Worm (Caenorhabditis elegans) whole organism, L4 larva: ENCODE data around the gene xpo-3.
A peak's percentile ranks its signal among the peaks of the same experiment; 100 is the strongest.

Experiments
- F10B5.3 ChIP-seq: sonication (generic microtip); optimal IDR thresholded peaks from 2 replicates; lab custom pipeline; 2016; ENCODE audit warnings: mild to moderate bottlenecking, missing genetic modification characterization, missing compliant biosample characterization
- T26A8.4 ChIP-seq: fragments of 200-800 bp; sonication (Bioruptor generic); IDR thresholded peaks from 2 replicates; pipeline ENCODE4 v1.3.6; 2022; ENCODE audit warnings: missing genetic modification characterization, missing compliant biosample characterization
- Y75B8A.6 ChIP-seq: fragments of 200-800 bp; sonication (Bioruptor generic); IDR thresholded peaks from 2 replicates; pipeline ENCODE4 v1.3.6; 2022; ENCODE audit warnings: missing genetic modification reagents, missing genetic modification characterization, missing compliant biosample characterization
- aha-1 ChIP-seq: fragments of 150-350 bp; peaks from one replicate; lab custom pipeline; 2014; ENCODE audit warnings: missing biosample characterization, missing genetic modification characterization
- ama-1 ChIP-seq: fragments of 150-350 bp; optimal IDR thresholded peaks from 2 replicates; lab custom pipeline; 2014; ENCODE audit warnings: inconsistent platforms, mixed read lengths
- arid-1 ChIP-seq: fragments of 200-800 bp; sonication (Bioruptor generic); conservative IDR thresholded peaks from 2 replicates; pipeline ENCODE4 v1.3.6; 2022; ENCODE audit warnings: missing genetic modification reagents, missing genetic modification characterization, missing compliant biosample characterization
- ceh-20 ChIP-seq: fragments of 200-800 bp; sonication (Bioruptor generic); IDR thresholded peaks from 2 replicates; pipeline ENCODE4 v1.3.6; 2022; ENCODE audit warnings: missing genetic modification reagents, missing genetic modification characterization, missing compliant biosample characterization
- ceh-62 ChIP-seq: sonication (generic microtip); optimal IDR thresholded peaks from 2 replicates; lab custom pipeline; 2017; ENCODE audit warnings: missing biosample characterization, missing genetic modification characterization
- ces-1 ChIP-seq: fragments of 150-350 bp; sonication (generic microtip); optimal IDR thresholded peaks from 4 replicates; lab custom pipeline; 2014; ENCODE audit warnings: missing biosample characterization, missing genetic modification reagents, missing genetic modification characterization
- ctbp-1 ChIP-seq: fragments of 200-800 bp; sonication (Bioruptor generic); IDR thresholded peaks from 2 replicates; pipeline ENCODE4 v1.3.6; 2022; ENCODE audit warnings: missing genetic modification reagents, missing genetic modification characterization, missing compliant biosample characterization
- daf-16 ChIP-seq, 3 experiments: sonication (generic microtip); optimal IDR thresholded peaks; 2 replicates each; lab custom pipeline; 2016 to 2017; ENCODE audit warnings: missing genetic modification characterization in 3 of 3, missing genetic modification reagents in 3 of 3, mild to moderate bottlenecking in 2 of 3, missing compliant biosample characterization in 2 of 3, missing biosample characterization in 1 of 3, moderate library complexity in 1 of 3
- dmd-9 ChIP-seq: fragments of 200-800 bp; sonication (Bioruptor generic); IDR thresholded peaks from 2 replicates; pipeline ENCODE4 v1.3.6; 2022; ENCODE audit warnings: missing genetic modification reagents, missing genetic modification characterization, missing compliant biosample characterization
- dve-1 ChIP-seq: sonication (generic microtip); optimal IDR thresholded peaks from 2 replicates; lab custom pipeline; 2017; ENCODE audit warnings: antibody characterized with exemption, mild to moderate bottlenecking, missing genetic modification characterization, missing compliant biosample characterization; ENCODE audit not compliant: insufficient read depth
- fos-1 ChIP-seq: fragments of 150-350 bp; optimal IDR thresholded peaks from 2 replicates; lab custom pipeline; 2014; ENCODE audit warnings: missing biosample characterization, missing genetic modification characterization
- gei-8 ChIP-seq: fragments of 200-800 bp; sonication (Bioruptor generic); optimal IDR thresholded peaks from 2 replicates; lab custom pipeline; 2018; ENCODE audit warnings: mild to moderate bottlenecking, missing genetic modification characterization, missing compliant biosample characterization
- hif-1 ChIP-seq, 2 experiments: sonication (generic microtip); optimal IDR thresholded peaks; 2 replicates each; lab custom pipeline; 2016 to 2017; ENCODE audit warnings: missing compliant biosample characterization in 2 of 2, missing genetic modification characterization in 2 of 2, missing genetic modification reagents in 2 of 2, missing genotype in 2 of 2, mild to moderate bottlenecking in 1 of 2
- hlh-11 ChIP-seq: fragments of 200-800 bp; sonication (Bioruptor generic); optimal IDR thresholded peaks from 2 replicates; lab custom pipeline; 2018; ENCODE audit warnings: mild to moderate bottlenecking, missing genetic modification characterization, missing compliant biosample characterization
- hmg-1.1 ChIP-seq: fragments of 200-800 bp; sonication (Bioruptor generic); IDR thresholded peaks from 2 replicates; pipeline ENCODE4 v1.3.6; 2022; ENCODE audit warnings: missing genetic modification reagents, missing genetic modification characterization, missing compliant biosample characterization
- jun-1 ChIP-seq: fragments of 150-350 bp; optimal IDR thresholded peaks from 2 replicates; lab custom pipeline; 2014; ENCODE audit warnings: missing biosample characterization, missing genetic modification reagents, missing genetic modification characterization
- lin-1 ChIP-seq: fragments of 200-800 bp; sonication (Bioruptor generic); IDR thresholded peaks from 2 replicates; pipeline ENCODE4 v1.3.6; 2022; ENCODE audit warnings: missing genetic modification reagents, missing genetic modification characterization, missing compliant biosample characterization
- lin-13 ChIP-seq: fragments of 150-350 bp; optimal IDR thresholded peaks from 2 replicates; lab custom pipeline; 2014; ENCODE audit warnings: missing biosample characterization, missing genetic modification reagents, missing genetic modification characterization
- lsy-2 ChIP-seq, 2 experiments: fragments of 150-350 bp in 1 of 2; sonication (generic microtip) in 1 of 2; optimal IDR thresholded peaks; 2 replicates each; lab custom pipeline; 2014 to 2017; ENCODE audit warnings: missing biosample characterization in 2 of 2, missing genetic modification characterization in 2 of 2
- madf-5 ChIP-seq, 2 experiments: fragments of 200-800 bp; sonication (Bioruptor generic); IDR thresholded peaks; 2 replicates each; pipeline ENCODE4 v1.3.6; 2022; ENCODE audit warnings: missing compliant biosample characterization in 2 of 2, missing genetic modification characterization in 2 of 2
- madf-9 ChIP-seq: fragments of 200-800 bp; sonication (Bioruptor generic); conservative IDR thresholded peaks from 2 replicates; pipeline ENCODE4 v1.3.6; 2022; ENCODE audit warnings: missing genetic modification reagents, missing genetic modification characterization, missing compliant biosample characterization
- mdt-29 ChIP-seq: fragments of 200-800 bp; sonication (Bioruptor generic); IDR thresholded peaks from 2 replicates; pipeline ENCODE4 v1.3.6; 2022; ENCODE audit warnings: missing genetic modification reagents, missing genetic modification characterization, missing compliant biosample characterization
- nhr-111 ChIP-seq: fragments of 200-800 bp; sonication (Bioruptor generic); optimal IDR thresholded peaks from 2 replicates; lab custom pipeline; 2018; ENCODE audit warnings: mild to moderate bottlenecking, missing genetic modification characterization, missing compliant biosample characterization
- nhr-28 ChIP-seq: fragments of 150-350 bp; optimal IDR thresholded peaks from 2 replicates; lab custom pipeline; 2014; ENCODE audit warnings: missing biosample characterization, missing genetic modification characterization
- nhr-48 ChIP-seq: sonication (generic microtip); optimal IDR thresholded peaks from 2 replicates; lab custom pipeline; 2016; ENCODE audit warnings: mild to moderate bottlenecking, missing genetic modification characterization, missing compliant biosample characterization
- nhr-76 ChIP-seq: fragments of 150-350 bp; optimal IDR thresholded peaks from 2 replicates; lab custom pipeline; 2014; ENCODE audit warnings: missing biosample characterization, missing genetic modification characterization
- nhr-77 ChIP-seq: fragments of 150-350 bp; optimal IDR thresholded peaks from 2 replicates; lab custom pipeline; 2014; ENCODE audit warnings: missing biosample characterization, missing genetic modification characterization
- php-3 ChIP-seq: fragments of 200-800 bp; sonication (Bioruptor generic); IDR thresholded peaks from 2 replicates; pipeline ENCODE4 v1.3.6; 2022; ENCODE audit warnings: missing genetic modification reagents, missing genetic modification characterization, missing compliant biosample characterization
- pqm-1 ChIP-seq: sonication (generic microtip); optimal IDR thresholded peaks from 2 replicates; lab custom pipeline; 2017; ENCODE audit warnings: missing biosample characterization, missing genetic modification characterization
- rbr-2 ChIP-seq: sonication (generic microtip); optimal IDR thresholded peaks from 2 replicates; lab custom pipeline; 2016; ENCODE audit warnings: missing genotype, missing genetic modification characterization, missing compliant biosample characterization
- spr-1 ChIP-seq: sonication (generic microtip); optimal IDR thresholded peaks from 2 replicates; lab custom pipeline; 2016; ENCODE audit warnings: mild to moderate bottlenecking, missing genetic modification characterization, missing compliant biosample characterization
- unc-130 ChIP-seq: sonication (generic microtip); optimal IDR thresholded peaks from 2 replicates; lab custom pipeline; 2016; ENCODE audit warnings: missing genetic modification reagents, missing genetic modification characterization, missing compliant biosample characterization
- unc-39 ChIP-seq: sonication (generic microtip); optimal IDR thresholded peaks from 2 replicates; lab custom pipeline; 2017; ENCODE audit warnings: missing biosample characterization, missing genetic modification characterization
- unc-62 ChIP-seq, 3 experiments: fragments of 150-350 bp in 1 of 3; sonication (generic microtip); optimal IDR thresholded peaks in 2 of 3; peaks in 1 of 3; 1 replicate in 1 of 3; 2 replicates in 2 of 3; lab custom pipeline; 2014 to 2017; ENCODE audit warnings: missing biosample characterization in 3 of 3, missing genetic modification characterization in 3 of 3, missing genetic modification reagents in 3 of 3, missing genotype in 1 of 3
- vab-7 ChIP-seq: fragments of 200-800 bp; sonication (Bioruptor generic); IDR thresholded peaks from 2 replicates; pipeline ENCODE4 v1.3.6; 2022; ENCODE audit warnings: missing genetic modification reagents, missing genetic modification characterization, missing compliant biosample characterization
- zfp-2 ChIP-seq: sonication (generic microtip); optimal IDR thresholded peaks from 2 replicates; lab custom pipeline; 2016; ENCODE audit warnings: mild to moderate bottlenecking, missing genetic modification characterization, missing compliant biosample characterization
- zip-2 ChIP-seq: fragments of 150-350 bp; optimal IDR thresholded peaks from 2 replicates; lab custom pipeline; 2014; ENCODE audit warnings: missing biosample characterization, missing genetic modification characterization

The xpo-3 gene

ce11 chrIV:7881726-7882125, 42.1 kb downstream of the xpo-3 start, which contains the start of gene atic-1:
TSS of gene atic-1 (plus strand) at chrIV:7882026.
- no peak for TF ChIP-seq nhr-77
- TF ChIP-seq jun-1 (tag; lab: Kevin White, UChicago) = no peak
- no peak for TF ChIP-seq lin-1 (GFP tag; lab: Robert Waterston, UW)
- TF ChIP-seq T26A8.4 (GFP tag; lab: Robert Waterston, UW) = no peak
- TF ChIP-seq unc-39 (tag; lab: Kevin White, UChicago) = no peak
- TF ChIP-seq ama-1 = no peak
- no peak for TF ChIP-seq rbr-2
- TF ChIP-seq hif-1 (tag; optimal IDR thresholded peaks at IDR 0.05; lab: Kevin White, UChicago) = no peak
- no peak for TF ChIP-seq ces-1 (GFP tag; lab: Kevin White, UChicago)
- TF ChIP-seq hlh-11 = no peak
- no peak for TF ChIP-seq dmd-9
- no peak for TF ChIP-seq Y75B8A.6 (GFP tag; lab: Robert Waterston, UW)
- TF ChIP-seq nhr-111 (GFP tag; lab: Kevin White, UChicago) = no peak

- TF ChIP-seq zfp-2 (tag; lab: Kevin White, UChicago) = no peak
- no peak for TF ChIP-seq nhr-76 (tag; lab: Kevin White, UChicago)
- TF ChIP-seq lin-1 (GFP tag; lab: Robert Waterston, UW) = no peak
- TF ChIP-seq Y75B8A.6 (GFP tag; lab: Robert Waterston, UW) = no peak
- no peak for TF ChIP-seq ctbp-1
- TF ChIP-seq dve-1 (tag; lab: Kevin White, UChicago) = peak; percentile 44
- no peak for TF ChIP-seq vab-7 (GFP tag; lab: Robert Waterston, UW)
- TF ChIP-seq unc-62 (GFP tag; optimal IDR thresholded peaks at IDR 0.05 in 1 of 2; lab: Kevin White, UChicago) = no peak
- TF ChIP-seq unc-62 (tag; optimal IDR thresholded peaks at IDR 0.05; lab: Kevin White, UChicago) = no peak
- no peak for TF ChIP-seq spr-1
- no peak for TF ChIP-seq hmg-1.1
- no peak for TF ChIP-seq dmd-9
- no peak for TF ChIP-seq ceh-62 (tag; lab: Kevin White, UChicago)
- TF ChIP-seq nhr-48 (tag; lab: Kevin White, UChicago) = no peak
- no peak for TF ChIP-seq lin-13 (GFP tag; lab: Kevin White, UChicago)
- no peak for TF ChIP-seq F10B5.3 (tag; lab: Kevin White, UChicago)
- TF ChIP-seq zip-2 (tag; lab: Kevin White, UChicago) = no peak
- TF ChIP-seq php-3 (GFP tag; lab: Robert Waterston, UW) = peak; percentile 67
- TF ChIP-seq arid-1 (GFP tag; lab: Robert Waterston, UW) = no peak
- no peak for TF ChIP-seq ceh-20
- TF ChIP-seq pqm-1 (tag; lab: Kevin White, UChicago) = peak; percentile 49
- peak; percentile 6 for TF ChIP-seq nhr-77
- peak; percentile 18 for TF ChIP-seq aha-1 (tag; lab: Kevin White, UChicago)
- no peak for TF ChIP-seq madf-5 (GFP tag; IDR thresholded peaks at IDR 0.05; lab: Robert Waterston, UW)
- no peak for TF ChIP-seq unc-130
- no peak for TF ChIP-seq mdt-29
- TF ChIP-seq lsy-2 (tag; optimal IDR thresholded peaks at IDR 0.05; lab: Kevin White, UChicago) = no peak
- no peak for TF ChIP-seq fos-1 (tag; lab: Kevin White, UChicago)
- TF ChIP-seq daf-16 (GFP tag; optimal IDR thresholded peaks at IDR 0.05; lab: Kevin White, UChicago) = no peak
- TF ChIP-seq daf-16 (tag; optimal IDR thresholded peaks at IDR 0.05; lab: Kevin White, UChicago) = peak; percentile 44
- TF ChIP-seq nhr-28 (tag; lab: Kevin White, UChicago) = peak; percentile 14
- TF ChIP-seq gei-8 = no peak
- no peak for TF ChIP-seq madf-9 (GFP tag; lab: Robert Waterston, UW)
Observed at ce11 chrIV:7881166-7881565, 42.7 kb downstream of the xpo-3 start.
